Fruit fly (Drosophila melanogaster) whole organism, embryonic: Measurements from ENCODE around the gene dachs.

ENCODE experiments used
- Adf1 ChIP-seq: fragments of 200-800 bp; sonication (Bioruptor generic); IDR thresholded peaks from 2 replicates; pipeline ENCODE4 v1.3.6; 2022; ENCODE audit warnings: missing biosample characterization, missing genetic modification characterization
- Awh ChIP-seq: fragments of 200-800 bp; sonication (Bioruptor generic); IDR thresholded peaks from 2 replicates; pipeline ENCODE4, ENCODE4 v1.3.6; 2022; ENCODE audit warnings: missing biosample characterization, missing genetic modification characterization
- B-H1 ChIP-seq: fragments of 200-800 bp; sonication (Bioruptor generic); IDR thresholded peaks from 3 replicates; pipeline ENCODE4 v1.3.6; 2022; ENCODE audit warnings: missing biosample characterization, missing genetic modification characterization
- BEAF-32 ChIP-seq: fragments of 200-800 bp; sonication (Bioruptor generic); optimal IDR thresholded peaks from 3 replicates; lab custom pipeline; 2017; ENCODE audit warnings: missing biosample characterization, missing genetic modification characterization, mild to moderate bottlenecking, moderate library complexity, missing genetic modification reagents
- Bteb2 ChIP-seq: fragments of 200-800 bp; sonication (Bioruptor generic); optimal IDR thresholded peaks from 2 replicates; lab custom pipeline; 2016; ENCODE audit warnings: missing biosample characterization, missing genetic modification characterization
- CG1024 ChIP-seq: fragments of 200-800 bp; sonication (Bioruptor generic); IDR thresholded peaks from 2 replicates; pipeline ENCODE4 v1.3.6; 2022; ENCODE audit warnings: missing biosample characterization, missing genetic modification characterization
- CG10979 ChIP-seq: fragments of 200-800 bp; sonication (Bioruptor generic); optimal IDR thresholded peaks from 2 replicates; lab custom pipeline; 2018; ENCODE audit warnings: missing biosample characterization, mild to moderate bottlenecking, missing genetic modification characterization, moderate library complexity
- CG11560 ChIP-seq: fragments of 200-800 bp; sonication (Bioruptor generic); IDR thresholded peaks from 3 replicates; pipeline ENCODE4 v1.3.6; 2022; ENCODE audit warnings: missing biosample characterization, missing genetic modification characterization
- CG11696 ChIP-seq: fragments of 200-800 bp; sonication (Bioruptor generic); IDR thresholded peaks from 2 replicates; pipeline ENCODE4 v1.3.6; 2022; ENCODE audit warnings: missing biosample characterization, missing genetic modification characterization
- CG12391 ChIP-seq: fragments of 200-800 bp; sonication (Bioruptor generic); optimal IDR thresholded peaks from 3 replicates; lab custom pipeline; 2018; ENCODE audit warnings: missing biosample characterization, mild to moderate bottlenecking, missing genetic modification characterization, moderate library complexity
- CG14667 ChIP-seq: fragments of 200-800 bp; sonication (Bioruptor generic); IDR thresholded peaks from 2 replicates; pipeline ENCODE4 v1.3.6; 2022; ENCODE audit warnings: missing biosample characterization, missing genetic modification characterization
- CG1603 ChIP-seq: fragments of 200-800 bp; sonication (Bioruptor generic); optimal IDR thresholded peaks from 2 replicates; lab custom pipeline; 2019; ENCODE audit warnings: missing biosample characterization, mild to moderate bottlenecking, missing genetic modification characterization, moderate library complexity
- CG16779 ChIP-seq: fragments of 200-800 bp; sonication (Bioruptor generic); IDR thresholded peaks from 2 replicates; pipeline ENCODE4 v1.3.6; 2022; ENCODE audit warnings: missing biosample characterization, missing genetic modification characterization
- CG17568 ChIP-seq: fragments of 200-800 bp; sonication (Bioruptor generic); optimal IDR thresholded peaks from 2 replicates; lab custom pipeline; 2018; ENCODE audit warnings: missing biosample characterization, mild to moderate bottlenecking, missing genetic modification characterization, moderate library complexity
- CG2129 ChIP-seq: fragments of 200-800 bp; sonication (Bioruptor generic); IDR thresholded peaks from 2 replicates; pipeline ENCODE4 v1.3.6; 2022; ENCODE audit warnings: missing biosample characterization, missing genetic modification characterization; ENCODE audit not compliant: partially characterized antibody
- CG31224 ChIP-seq: fragments of 200-800 bp; sonication (Bioruptor generic); IDR thresholded peaks from 2 replicates; pipeline ENCODE4 v1.3.6; 2022; ENCODE audit warnings: missing biosample characterization, missing genetic modification characterization
- CG33557 ChIP-seq: fragments of 200-800 bp; sonication (Bioruptor generic); optimal IDR thresholded peaks from 2 replicates; lab custom pipeline; 2019; ENCODE audit warnings: missing biosample characterization, mild to moderate bottlenecking, missing genetic modification characterization, moderate library complexity
- CG3995 ChIP-seq: fragments of 200-800 bp; sonication (Bioruptor generic); optimal IDR thresholded peaks from 3 replicates; lab custom pipeline; 2016; ENCODE audit warnings: missing biosample characterization, missing genetic modification characterization
- CG42726 ChIP-seq: fragments of 200-800 bp; sonication (Bioruptor generic); IDR thresholded peaks from 2 replicates; pipeline ENCODE4 v1.3.6; 2022; ENCODE audit warnings: missing biosample characterization, missing genetic modification characterization; ENCODE audit not compliant: partially characterized antibody
- CG4328 ChIP-seq: fragments of 200-800 bp; sonication (Bioruptor generic); optimal IDR thresholded peaks from 3 replicates; lab custom pipeline; 2017; ENCODE audit warnings: missing biosample characterization, missing genetic modification reagents, missing genetic modification characterization
- CG43689 ChIP-seq: fragments of 200-800 bp; sonication (Bioruptor generic); IDR thresholded peaks from 2 replicates; pipeline ENCODE4 v1.3.6; 2022; ENCODE audit warnings: missing biosample characterization, missing genetic modification characterization
- CG6254 ChIP-seq: fragments of 200-800 bp; sonication (Bioruptor generic); optimal IDR thresholded peaks from 3 replicates; lab custom pipeline; 2017; ENCODE audit warnings: mild to moderate bottlenecking, missing biosample characterization, missing genetic modification reagents, missing genetic modification characterization
- CG6813 ChIP-seq: fragments of 200-800 bp; sonication (Bioruptor generic); optimal IDR thresholded peaks from 2 replicates; lab custom pipeline; 2017; ENCODE audit warnings: missing biosample characterization, missing genetic modification characterization, mild to moderate bottlenecking, moderate library complexity, missing genetic modification reagents
- CG8281 ChIP-seq: fragments of 200-800 bp; sonication (Bioruptor generic); optimal IDR thresholded peaks from 2 replicates; lab custom pipeline; 2018; ENCODE audit warnings: missing biosample characterization, mild to moderate bottlenecking, missing genetic modification characterization, moderate library complexity
- CG8765 ChIP-seq: fragments of 200-800 bp; sonication (Bioruptor generic); IDR thresholded peaks from 2 replicates; pipeline ENCODE4 v1.3.6; 2022; ENCODE audit warnings: missing biosample characterization, missing genetic modification characterization
- CG8944 ChIP-seq: fragments of 200-800 bp; sonication (Bioruptor generic); optimal IDR thresholded peaks from 3 replicates; lab custom pipeline; 2016; ENCODE audit warnings: missing biosample characterization, missing genetic modification characterization
- CG9437 ChIP-seq: fragments of 200-800 bp; sonication (Bioruptor generic); optimal IDR thresholded peaks from 2 replicates; lab custom pipeline; 2018; ENCODE audit warnings: missing biosample characterization, mild to moderate bottlenecking, missing genetic modification characterization
- CG9932 ChIP-seq: fragments of 200-800 bp; sonication (Bioruptor generic); IDR thresholded peaks from 2 replicates; pipeline ENCODE4 v1.3.6; 2022; ENCODE audit warnings: missing biosample characterization, missing genetic modification characterization
- ERR ChIP-seq: fragments of 200-800 bp; sonication (Bioruptor generic); optimal IDR thresholded peaks from 2 replicates; lab custom pipeline; 2016; ENCODE audit warnings: missing biosample characterization, missing genetic modification characterization
- Fer1 ChIP-seq: fragments of 200-800 bp; sonication (Bioruptor generic); optimal IDR thresholded peaks from 2 replicates; lab custom pipeline; 2017; ENCODE audit warnings: missing biosample characterization, mild to moderate bottlenecking, missing genetic modification characterization
- NK7.1 ChIP-seq: fragments of 200-800 bp; sonication (Bioruptor generic); optimal IDR thresholded peaks from 3 replicates; lab custom pipeline; 2016; ENCODE audit warnings: missing biosample characterization, missing genetic modification characterization
- Nf-YB ChIP-seq: fragments of 200-800 bp; sonication (Bioruptor generic); optimal IDR thresholded peaks from 3 replicates; lab custom pipeline; 2019; ENCODE audit warnings: missing biosample characterization, mild to moderate bottlenecking, missing genetic modification characterization, moderate library complexity
- ci ChIP-seq: fragments of 200-800 bp; sonication (Bioruptor generic); IDR thresholded peaks from 3 replicates; pipeline ENCODE4 v1.3.6; 2022; ENCODE audit warnings: missing biosample characterization, missing genetic modification characterization
- crc ChIP-seq: fragments of 200-800 bp; sonication (Bioruptor generic); optimal IDR thresholded peaks from 2 replicates; lab custom pipeline; 2016; ENCODE audit warnings: missing biosample characterization, missing genetic modification characterization
- danr ChIP-seq: fragments of 200-800 bp; sonication (Bioruptor generic); IDR thresholded peaks from 2 replicates; pipeline ENCODE4 v1.3.6; 2022; ENCODE audit warnings: missing biosample characterization, missing genetic modification characterization
- dimm ChIP-seq: fragments of 200-800 bp; sonication (Bioruptor generic); IDR thresholded peaks from 2 replicates; pipeline ENCODE4 v1.3.6; 2022; ENCODE audit warnings: missing biosample characterization, missing genetic modification characterization
- disco-r ChIP-seq: fragments of 200-800 bp; sonication (Bioruptor generic); optimal IDR thresholded peaks from 2 replicates; lab custom pipeline; 2016; ENCODE audit warnings: missing biosample characterization, missing genetic modification characterization
- en ChIP-seq: fragments of 200-800 bp; sonication (Bioruptor generic); optimal IDR thresholded peaks from 2 replicates; lab custom pipeline; 2016; ENCODE audit warnings: missing biosample characterization, missing genetic modification characterization
- exex ChIP-seq: fragments of 200-800 bp; sonication (Bioruptor generic); optimal IDR thresholded peaks from 4 replicates; lab custom pipeline; 2018; ENCODE audit warnings: missing biosample characterization, mild to moderate bottlenecking, missing genetic modification characterization, moderate library complexity
- gcm ChIP-seq: fragments of 200-800 bp; sonication (Bioruptor generic); optimal IDR thresholded peaks from 2 replicates; lab custom pipeline; 2019; ENCODE audit warnings: missing biosample characterization, mild to moderate bottlenecking, missing genetic modification characterization, moderate library complexity
- gcm2 ChIP-seq: fragments of 200-800 bp; sonication (Bioruptor generic); optimal IDR thresholded peaks from 2 replicates; lab custom pipeline; 2016; ENCODE audit warnings: missing biosample characterization, missing genetic modification characterization
- insv ChIP-seq, 2 experiments: fragments of 200-800 bp; sonication (Bioruptor generic); optimal IDR thresholded peaks; 3 replicates each; lab custom pipeline; 2016 to 2018; ENCODE audit warnings: missing biosample characterization in 2 of 2, missing genetic modification characterization in 2 of 2
- jigr1 ChIP-seq: fragments of 200-800 bp; sonication (Bioruptor generic); IDR thresholded peaks from 3 replicates; pipeline ENCODE4 v1.3.6; 2022; ENCODE audit warnings: missing biosample characterization, missing genetic modification characterization
- kah ChIP-seq: fragments of 200-800 bp; sonication (Bioruptor generic); optimal IDR thresholded peaks from 2 replicates; lab custom pipeline; 2018; ENCODE audit warnings: missing biosample characterization, mild to moderate bottlenecking, missing genetic modification characterization
- knrl ChIP-seq: fragments of 200-800 bp; sonication (Bioruptor generic); IDR thresholded peaks from 3 replicates; pipeline ENCODE4 v1.3.6; 2022; ENCODE audit warnings: missing biosample characterization, missing genetic modification characterization; ENCODE audit not compliant: partially characterized antibody
- prd ChIP-seq, 3 experiments: fragments of >200 bp in 2 of 3; fragments of 200-800 bp in 1 of 3; sonication (Bioruptor generic) in 1 of 3; optimal IDR thresholded peaks in 2 of 3; IDR thresholded peaks in 1 of 3; 2 replicates in 2 of 3; 3 replicates in 1 of 3; pipeline versions ENCODE4 v1.3.6 to Lab custom; 2017 to 2022; ENCODE audit warnings: missing biosample characterization in 1 of 3, missing genetic modification characterization in 1 of 3
- pzg ChIP-seq: fragments of 200-800 bp; sonication (Bioruptor generic); optimal IDR thresholded peaks from 3 replicates; lab custom pipeline; 2018; ENCODE audit warnings: missing biosample characterization, mild to moderate bottlenecking, missing genetic modification characterization, moderate library complexity
- trem ChIP-seq: fragments of 200-800 bp; optimal IDR thresholded peaks from 3 replicates; lab custom pipeline; 2019; ENCODE audit warnings: missing biosample characterization, mild to moderate bottlenecking, missing genetic modification characterization, moderate library complexity

The dachs gene

DNA sequence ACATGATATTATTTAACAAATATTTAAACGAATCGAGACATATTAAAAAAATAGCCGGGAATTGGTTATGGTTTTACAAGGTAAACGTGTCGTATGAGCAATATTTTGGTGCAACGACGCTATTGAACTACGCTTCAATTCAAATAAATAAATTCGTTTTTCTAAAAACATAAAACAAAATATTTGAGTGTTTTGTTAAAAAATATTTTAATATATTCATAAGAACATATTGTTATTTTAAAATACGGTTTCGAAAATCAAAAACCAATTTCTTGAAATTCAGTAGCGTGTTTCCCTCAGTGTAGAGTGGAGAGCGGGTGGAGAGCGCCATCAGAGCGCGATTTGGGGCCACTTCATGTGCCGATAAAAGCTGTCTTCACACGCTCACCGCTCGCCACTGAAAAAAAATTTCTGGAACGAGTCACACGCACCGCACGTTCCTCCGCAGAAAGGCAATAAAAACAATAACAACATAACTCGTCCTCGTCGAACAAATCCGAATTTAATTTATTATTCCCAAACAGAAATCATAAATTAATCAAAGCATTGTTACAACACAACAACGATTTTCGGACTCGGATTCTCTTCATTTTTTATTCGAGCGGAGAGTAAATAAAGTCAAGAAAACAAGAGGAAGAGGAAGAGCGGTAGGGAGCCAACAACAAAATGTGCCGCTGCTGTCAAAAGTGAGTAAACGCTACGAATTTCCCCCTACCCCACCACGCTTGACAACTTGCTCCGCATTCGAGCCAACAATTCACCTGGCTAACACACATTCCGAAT lies 69.0 kb downstream of the dachs start (continued):
- TF ChIP-seq pzg (no peak), trem (tag; lab: Kevin White, UChicago) (peak; percentile 87), CG2129 (GFP tag; lab: Robert Waterston, UW) (no peak), Bteb2 (GFP tag; lab: Kevin White, UChicago) (peak; percentile 63), NK7.1 (GFP tag; lab: Kevin White, UChicago) (peak; percentile 35), CG12391 (tag; lab: Kevin White, UChicago) (peak; percentile 94), BEAF-32 (GFP tag; lab: Kevin White, UChicago) (no peak), insv (GFP tag; optimal IDR thresholded peaks at IDR 0.05; lab: Kevin White, UChicago) (peak in 1 of 2 experiments; percentile 63), Fer1 (peak; percentile 87), CG1603 (tag; lab: Kevin White, UChicago) (peak; percentile 59), B-H1 (peak; percentile 43; the same call in 2 of the 3 replicates), CG6254 (GFP tag; lab: Kevin White, UChicago) (peak; percentile 83), ERR (GFP tag; lab: Kevin White, UChicago) (no peak), CG3995 (GFP tag; lab: Kevin White, UChicago) (no peak), CG8944 (GFP tag; lab: Kevin White, UChicago) (no peak), kah (GFP tag; lab: Kevin White, UChicago) (peak; percentile 83), prd (optimal IDR thresholded peaks at IDR 0.05; lab: Kevin White, UChicago) (no peak), prd (GFP tag; IDR thresholded peaks at IDR 0.05; lab: Robert Waterston, UW) (peak; percentile 81; the same call in 2 of the 3 replicates), CG9932 (GFP tag; lab: Robert Waterston, UW) (peak; percentile 77), CG17568 (GFP tag; lab: Kevin White, UChicago) (peak; percentile 70), en (peak; percentile 32), gcm2 (no peak), ci (GFP tag; lab: Robert Waterston, UW) (peak; percentile 72), CG11560 (tag; lab: Robert Waterston, UW) (peak; percentile 74; the same call in 1 of the 3 replicates), exex (tag; lab: Kevin White, UChicago) (peak; percentile 51), knrl (GFP tag; lab: Robert Waterston, UW) (no peak), Awh (GFP tag; lab: Robert Waterston, UW) (no peak; the same call in 1 of the 2 replicates), CG9437 (peak; percentile 95), CG16779 (GFP tag; lab: Robert Waterston, UW) (no peak), CG33557 (GFP tag; lab: Kevin White, UChicago) (peak; percentile 87), CG31224 (GFP tag; lab: Robert Waterston, UW) (peak; percentile 73), danr (peak; percentile 70), CG11696 (GFP tag; lab: Robert Waterston, UW) (peak; percentile 49; the same call in 1 of the 2 replicates), CG10979 (tag; lab: Kevin White, UChicago) (peak; percentile 95), jigr1 (peak; percentile 72; the same call in 1 of the 3 replicates), Adf1 (peak; percentile 5; the same call in 1 of the 2 replicates), gcm (peak; percentile 91), CG43689 (GFP tag; lab: Robert Waterston, UW) (peak; percentile 61), crc (GFP tag; lab: Kevin White, UChicago) (no peak), CG14667 (GFP tag; lab: Robert Waterston, UW) (no peak; the same call in none of the 2 replicates), CG8765 (GFP tag; lab: Robert Waterston, UW) (no peak), CG1024 (no peak; the same call in 1 of the 2 replicates), CG8281 (tag; lab: Kevin White, UChicago) (peak; percentile 85), CG42726 (GFP tag; lab: Robert Waterston, UW) (no peak), CG6813 (GFP tag; lab: Kevin White, UChicago) (peak; percentile 87), CG4328 (peak; percentile 90), Nf-YB (peak; percentile 86), disco-r (GFP tag; lab: Kevin White, UChicago) (no peak), dimm (GFP tag; lab: Robert Waterston, UW) (no peak)
